Fruit fly (Drosophila melanogaster) whole organism, pupa: Measurements from ENCODE around the gene Smvt.

Experiments
- CG10348 ChIP-seq: fragments of 200-800 bp; sonication (Bioruptor generic); IDR thresholded peaks from 2 replicates; pipeline ENCODE4 v1.3.6; 2022; ENCODE audit warnings: missing biosample characterization, missing genetic modification characterization
- CG15710 ChIP-seq: fragments of 200-800 bp; sonication (Bioruptor generic); optimal IDR thresholded peaks from 2 replicates; lab custom pipeline; 2018; ENCODE audit warnings: missing biosample characterization, mild to moderate bottlenecking, missing genetic modification characterization, moderate library complexity
- CG17806 ChIP-seq: fragments of 200-800 bp; sonication (Bioruptor generic); optimal IDR thresholded peaks from 2 replicates; lab custom pipeline; 2018; ENCODE audit warnings: missing biosample characterization, mild to moderate bottlenecking, missing genetic modification characterization, moderate library complexity
- CG34367 ChIP-seq: fragments of 200-800 bp; sonication (Bioruptor generic); optimal IDR thresholded peaks from 2 replicates; lab custom pipeline; 2018; ENCODE audit warnings: missing biosample characterization, mild to moderate bottlenecking, missing genetic modification characterization
- CG8301 ChIP-seq: fragments of 200-800 bp; sonication (Bioruptor generic); optimal IDR thresholded peaks from 2 replicates; lab custom pipeline; 2018; ENCODE audit warnings: missing biosample characterization, mild to moderate bottlenecking, missing genetic modification characterization
- EcR ChIP-seq: fragments of 200-800 bp; sonication (Bioruptor generic); optimal IDR thresholded peaks from 3 replicates; lab custom pipeline; 2019; ENCODE audit warnings: missing biosample characterization, missing genetic modification characterization, mild to moderate bottlenecking, moderate library complexity, missing genetic modification reagents
- Ets98B ChIP-seq: fragments of 200-800 bp; sonication (Bioruptor generic); IDR thresholded peaks from 2 replicates; pipeline ENCODE4 v1.3.6; 2022; ENCODE audit warnings: missing biosample characterization, missing genetic modification characterization
- Pif1B ChIP-seq: fragments of 200-800 bp; sonication (Bioruptor generic); optimal IDR thresholded peaks from 3 replicates; lab custom pipeline; 2016; ENCODE audit warnings: missing biosample characterization, missing genetic modification characterization
- gl ChIP-seq: fragments of 200-800 bp; sonication (Bioruptor generic); optimal IDR thresholded peaks from 2 replicates; lab custom pipeline; 2018; ENCODE audit warnings: missing biosample characterization, mild to moderate bottlenecking, missing genetic modification characterization
- rn ChIP-seq: fragments of 200-800 bp; sonication (Bioruptor generic); IDR thresholded peaks from 2 replicates; pipeline ENCODE4 v1.3.6; 2022; ENCODE audit warnings: missing biosample characterization, missing genetic modification characterization

- peak; percentile 26 for TF ChIP-seq gl (tag; lab: Kevin White, UChicago)
- no peak for TF ChIP-seq CG15710 (tag; lab: Kevin White, UChicago)
- no peak for TF ChIP-seq CG8301 (tag; lab: Kevin White, UChicago)
- TF ChIP-seq Pif1B (GFP tag; lab: Kevin White, UChicago), result no peak
- TF ChIP-seq rn (GFP tag; lab: Robert Waterston, UW), result peak; percentile 23; the same call in 1 of the 2 replicates
- no peak for TF ChIP-seq EcR (GFP tag; lab: Kevin White, UChicago)
- TF ChIP-seq Ets98B (GFP tag; lab: Robert Waterston, UW), result peak; percentile 62; the same call in 1 of the 2 replicates
- no peak for TF ChIP-seq CG17806 (tag; lab: Kevin White, UChicago)
- no peak for TF ChIP-seq CG34367
- no peak for TF ChIP-seq CG10348 (GFP tag; lab: Robert Waterston, UW)
Measured at dm6 chr3R:31805228-31805738, 43.9 kb upstream of the Smvt start, which contains the start of the genes CG42233 and CG1971.
